Fruit fly (Drosophila melanogaster) whole organism: ENCODE data around the gene CG6163.

ENCODE experiments used
- CG8478 ChIP-seq: fragments of >200 bp; optimal IDR thresholded peaks from 2 replicates; lab custom pipeline; 2018; ENCODE audit warnings: inconsistent platforms
- pan ChIP-seq: fragments of >200 bp; optimal IDR thresholded peaks from 2 replicates; lab custom pipeline; 2017
- psq ChIP-seq: fragments of >200 bp; optimal IDR thresholded peaks from 2 replicates; lab custom pipeline; 2017

dm6 chr3L:11405362-11406254, 40.9 kb upstream of the CG6163 start:
- no peak for TF ChIP-seq CG8478
- TF ChIP-seq pan (lab: Kevin White, UChicago): no peak
- TF ChIP-seq psq (lab: Kevin White, UChicago): no peak
